Fruit fly (Drosophila melanogaster) whole organism, embryonic: Measurements from ENCODE around the gene MTF-1.

ENCODE experiments used
- Abd-B ChIP-seq: fragments of 200-800 bp; sonication (Bioruptor generic); optimal IDR thresholded peaks from 2 replicates; lab custom pipeline; 2018; ENCODE audit warnings: missing biosample characterization, mild to moderate bottlenecking, missing genetic modification characterization, moderate library complexity
- Atf3 ChIP-seq: fragments of 200-800 bp; sonication (Bioruptor generic); optimal IDR thresholded peaks from 3 replicates; lab custom pipeline; 2016; ENCODE audit warnings: missing biosample characterization, missing genetic modification characterization
- Bgb ChIP-seq: fragments of 200-800 bp; sonication (Bioruptor generic); IDR thresholded peaks from 2 replicates; pipeline ENCODE4 v1.3.6; 2022; ENCODE audit warnings: missing biosample characterization, missing genetic modification characterization; ENCODE audit not compliant: partially characterized antibody
- CG10366 ChIP-seq: fragments of 200-800 bp; sonication (Bioruptor generic); IDR thresholded peaks from 2 replicates; pipeline ENCODE4 v1.3.6; 2022; ENCODE audit warnings: missing biosample characterization, missing genetic modification characterization
- CG10654 ChIP-seq: fragments of 200-800 bp; sonication (Bioruptor generic); optimal IDR thresholded peaks from 2 replicates; lab custom pipeline; 2016; ENCODE audit warnings: missing biosample characterization, missing genetic modification characterization
- CG11560 ChIP-seq: fragments of 200-800 bp; sonication (Bioruptor generic); IDR thresholded peaks from 3 replicates; pipeline ENCODE4 v1.3.6; 2022; ENCODE audit warnings: missing biosample characterization, missing genetic modification characterization
- CG11695 ChIP-seq: fragments of 200-800 bp; sonication (Bioruptor generic); IDR thresholded peaks from 3 replicates; pipeline ENCODE4 v1.3.6; 2022; ENCODE audit warnings: missing biosample characterization, missing genetic modification characterization
- CG11723 ChIP-seq: fragments of 200-800 bp; sonication (Bioruptor generic); optimal IDR thresholded peaks from 2 replicates; lab custom pipeline; 2017; ENCODE audit warnings: missing biosample characterization, mild to moderate bottlenecking, missing genetic modification characterization
- CG12391 ChIP-seq: fragments of 200-800 bp; sonication (Bioruptor generic); optimal IDR thresholded peaks from 3 replicates; lab custom pipeline; 2018; ENCODE audit warnings: missing biosample characterization, mild to moderate bottlenecking, missing genetic modification characterization, moderate library complexity
- CG13775 ChIP-seq: fragments of 200-800 bp; sonication (Bioruptor generic); optimal IDR thresholded peaks from 3 replicates; lab custom pipeline; 2017; ENCODE audit warnings: missing biosample characterization, mild to moderate bottlenecking, missing genetic modification characterization
- CG17186 ChIP-seq: fragments of 200-800 bp; sonication (Bioruptor generic); optimal IDR thresholded peaks from 3 replicates; lab custom pipeline; 2017; ENCODE audit warnings: missing biosample characterization, missing genetic modification reagents, missing genetic modification characterization
- CG1792 ChIP-seq: fragments of 200-800 bp; sonication (Bioruptor generic); optimal IDR thresholded peaks from 2 replicates; lab custom pipeline; 2016; ENCODE audit warnings: missing biosample characterization, missing genetic modification characterization
- CG30020 ChIP-seq: fragments of 200-800 bp; optimal IDR thresholded peaks from 2 replicates; lab custom pipeline; 2019; ENCODE audit warnings: missing biosample characterization, mild to moderate bottlenecking, missing genetic modification characterization, moderate library complexity
- CG3847 ChIP-seq: fragments of 200-800 bp; sonication (Bioruptor generic); IDR thresholded peaks from 2 replicates; pipeline ENCODE4 v1.3.6; 2022; ENCODE audit warnings: missing biosample characterization, missing genetic modification characterization
- CG6854 ChIP-seq: fragments of 200-800 bp; sonication (Bioruptor generic); optimal IDR thresholded peaks from 3 replicates; lab custom pipeline; 2017; ENCODE audit warnings: missing biosample characterization, mild to moderate bottlenecking, missing genetic modification characterization
- CG7357 ChIP-seq: fragments of 200-800 bp; sonication (Bioruptor generic); IDR thresholded peaks from 3 replicates; pipeline ENCODE4 v1.3.6; 2022; ENCODE audit warnings: missing biosample characterization, missing genetic modification characterization
- CG9797 ChIP-seq: fragments of 200-800 bp; sonication (Bioruptor generic); optimal IDR thresholded peaks from 3 replicates; lab custom pipeline; 2018; ENCODE audit warnings: missing biosample characterization, mild to moderate bottlenecking, missing genetic modification characterization
- Dad ChIP-seq: fragments of 200-800 bp; sonication (Bioruptor generic); optimal IDR thresholded peaks from 3 replicates; lab custom pipeline; 2016; ENCODE audit warnings: missing biosample characterization, missing genetic modification characterization
- HLH3B ChIP-seq: fragments of 200-800 bp; sonication (Bioruptor generic); IDR thresholded peaks from 2 replicates; pipeline ENCODE4 v1.3.6; 2022; ENCODE audit warnings: missing biosample characterization, missing genetic modification characterization
- HLHmδ ChIP-seq: fragments of 200-800 bp; sonication (Bioruptor generic); optimal IDR thresholded peaks from 2 replicates; lab custom pipeline; 2018; ENCODE audit warnings: missing biosample characterization, mild to moderate bottlenecking, missing genetic modification characterization, moderate library complexity
- Hey ChIP-seq: fragments of 200-800 bp; sonication (Bioruptor generic); optimal IDR thresholded peaks from 3 replicates; lab custom pipeline; 2018; ENCODE audit warnings: missing biosample characterization, mild to moderate bottlenecking, missing genetic modification characterization
- HmgZ ChIP-seq: fragments of 200-800 bp; sonication (Bioruptor generic); optimal IDR thresholded peaks from 2 replicates; lab custom pipeline; 2018; ENCODE audit warnings: missing biosample characterization, mild to moderate bottlenecking, missing genetic modification characterization
- MESR4 ChIP-seq: fragments of 200-800 bp; sonication (Bioruptor generic); optimal IDR thresholded peaks from 2 replicates; lab custom pipeline; 2018; ENCODE audit warnings: missing biosample characterization, mild to moderate bottlenecking, missing genetic modification characterization, moderate library complexity
- Poxn ChIP-seq: fragments of 200-800 bp; sonication (Bioruptor generic); IDR thresholded peaks from 2 replicates; pipeline ENCODE4 v1.3.6; 2022; ENCODE audit warnings: missing biosample characterization, missing genetic modification characterization
- Ptx1 ChIP-seq: fragments of 200-800 bp; sonication (Bioruptor generic); IDR thresholded peaks from 2 replicates; pipeline ENCODE4 v1.3.6; 2022; ENCODE audit warnings: missing biosample characterization, missing genetic modification characterization
- Rx ChIP-seq: fragments of 200-800 bp; sonication (Bioruptor generic); IDR thresholded peaks from 2 replicates; pipeline ENCODE4 v1.3.6; 2022; ENCODE audit warnings: missing biosample characterization, missing genetic modification characterization
- bab2 ChIP-seq: fragments of 200-800 bp; sonication (Bioruptor generic); optimal IDR thresholded peaks from 2 replicates; lab custom pipeline; 2016; ENCODE audit warnings: missing biosample characterization, missing genetic modification characterization
- crc ChIP-seq: fragments of 200-800 bp; sonication (Bioruptor generic); optimal IDR thresholded peaks from 2 replicates; lab custom pipeline; 2016; ENCODE audit warnings: missing biosample characterization, missing genetic modification characterization
- croc ChIP-seq: fragments of 200-800 bp; sonication (Bioruptor generic); conservative IDR thresholded peaks from 3 replicates; pipeline ENCODE4 v1.3.6; 2022; ENCODE audit warnings: missing biosample characterization, missing genetic modification characterization
- danr ChIP-seq: fragments of 200-800 bp; sonication (Bioruptor generic); IDR thresholded peaks from 2 replicates; pipeline ENCODE4 v1.3.6; 2022; ENCODE audit warnings: missing biosample characterization, missing genetic modification characterization
- disco-r ChIP-seq: fragments of 200-800 bp; sonication (Bioruptor generic); optimal IDR thresholded peaks from 2 replicates; lab custom pipeline; 2016; ENCODE audit warnings: missing biosample characterization, missing genetic modification characterization
- eve ChIP-seq, 2 experiments: fragments of >200 bp; optimal IDR thresholded peaks; 2 replicates each; lab custom pipeline; 2017; ENCODE audit warnings: missing biosample characterization in 2 of 2, missing genetic modification characterization in 2 of 2
- ewg ChIP-seq: fragments of 200-800 bp; sonication (Bioruptor generic); optimal IDR thresholded peaks from 3 replicates; lab custom pipeline; 2017; ENCODE audit warnings: mild to moderate bottlenecking, missing biosample characterization, missing genetic modification reagents, missing genetic modification characterization
- fd3F ChIP-seq: fragments of 200-800 bp; sonication (Bioruptor generic); optimal IDR thresholded peaks from 2 replicates; lab custom pipeline; 2018; ENCODE audit warnings: missing biosample characterization, mild to moderate bottlenecking, missing genetic modification characterization, moderate library complexity
- gfzf ChIP-seq: fragments of 200-800 bp; sonication (Bioruptor generic); optimal IDR thresholded peaks from 2 replicates; lab custom pipeline; 2016; ENCODE audit warnings: missing biosample characterization, mild to moderate bottlenecking, missing genetic modification characterization, moderate library complexity
- gt ChIP-seq: fragments of 200-800 bp; sonication (Bioruptor generic); IDR thresholded peaks from 2 replicates; pipeline ENCODE4 v1.3.6; 2022; ENCODE audit warnings: missing biosample characterization, missing genetic modification characterization
- hb ChIP-seq: fragments of 200-800 bp; sonication (Bioruptor generic); IDR thresholded peaks from 3 replicates; pipeline ENCODE4 v1.3.6; 2022; ENCODE audit warnings: missing biosample characterization, missing genetic modification characterization; ENCODE audit not compliant: partially characterized antibody
- nau ChIP-seq: fragments of 200-800 bp; sonication (Bioruptor generic); optimal IDR thresholded peaks from 3 replicates; lab custom pipeline; 2017; ENCODE audit warnings: missing biosample characterization, mild to moderate bottlenecking, missing genetic modification characterization, missing genetic modification reagents
- nerfin-1 ChIP-seq: fragments of 200-800 bp; sonication (Bioruptor generic); optimal IDR thresholded peaks from 3 replicates; lab custom pipeline; 2019; ENCODE audit warnings: missing biosample characterization, mild to moderate bottlenecking, missing genetic modification characterization, moderate library complexity
- nmo ChIP-seq: fragments of 200-800 bp; sonication (Bioruptor generic); optimal IDR thresholded peaks from 2 replicates; lab custom pipeline; 2018; ENCODE audit warnings: missing biosample characterization, mild to moderate bottlenecking, missing genetic modification characterization, moderate library complexity
- odd ChIP-seq: fragments of 200-800 bp; sonication (Bioruptor generic); optimal IDR thresholded peaks from 2 replicates; lab custom pipeline; 2017; ENCODE audit warnings: missing biosample characterization, mild to moderate bottlenecking, missing genetic modification characterization
- otp ChIP-seq: fragments of 200-800 bp; sonication (Bioruptor generic); IDR thresholded peaks from 3 replicates; pipeline ENCODE4, ENCODE4 v1.3.6; 2022; ENCODE audit warnings: missing biosample characterization, missing genetic modification characterization
- p53 ChIP-seq: fragments of 200-800 bp; sonication (Bioruptor generic); optimal IDR thresholded peaks from 2 replicates; lab custom pipeline; 2016; ENCODE audit warnings: missing biosample characterization, missing genetic modification characterization
- pnt ChIP-seq: fragments of 200-800 bp; sonication (Bioruptor generic); optimal IDR thresholded peaks from 3 replicates; lab custom pipeline; 2016; ENCODE audit warnings: missing biosample characterization, missing genetic modification characterization
- pzg ChIP-seq: fragments of 200-800 bp; sonication (Bioruptor generic); optimal IDR thresholded peaks from 3 replicates; lab custom pipeline; 2018; ENCODE audit warnings: missing biosample characterization, mild to moderate bottlenecking, missing genetic modification characterization, moderate library complexity
- sens-2 ChIP-seq: fragments of 200-800 bp; sonication (Bioruptor generic); IDR thresholded peaks from 2 replicates; pipeline ENCODE4 v1.3.6; 2022; ENCODE audit warnings: missing biosample characterization, missing genetic modification characterization
- slou ChIP-seq: fragments of 200-800 bp; sonication (Bioruptor generic); optimal IDR thresholded peaks from 3 replicates; lab custom pipeline; 2016; ENCODE audit warnings: missing biosample characterization, missing genetic modification characterization
- toy ChIP-seq: fragments of 200-800 bp; sonication (Bioruptor generic); IDR thresholded peaks from 2 replicates; pipeline ENCODE4 v1.3.6; 2022; ENCODE audit warnings: missing biosample characterization, missing genetic modification characterization
- tup ChIP-seq: fragments of 200-800 bp; sonication (Bioruptor generic); optimal IDR thresholded peaks from 2 replicates; lab custom pipeline; 2016; ENCODE audit warnings: missing biosample characterization, mild to moderate bottlenecking, missing genetic modification characterization, moderate library complexity
- usp ChIP-seq: fragments of >200 bp; optimal IDR thresholded peaks from 2 replicates; lab custom pipeline; 2017; ENCODE audit warnings: missing biosample characterization, missing genetic modification characterization

Gene MTF-1

DNA sequence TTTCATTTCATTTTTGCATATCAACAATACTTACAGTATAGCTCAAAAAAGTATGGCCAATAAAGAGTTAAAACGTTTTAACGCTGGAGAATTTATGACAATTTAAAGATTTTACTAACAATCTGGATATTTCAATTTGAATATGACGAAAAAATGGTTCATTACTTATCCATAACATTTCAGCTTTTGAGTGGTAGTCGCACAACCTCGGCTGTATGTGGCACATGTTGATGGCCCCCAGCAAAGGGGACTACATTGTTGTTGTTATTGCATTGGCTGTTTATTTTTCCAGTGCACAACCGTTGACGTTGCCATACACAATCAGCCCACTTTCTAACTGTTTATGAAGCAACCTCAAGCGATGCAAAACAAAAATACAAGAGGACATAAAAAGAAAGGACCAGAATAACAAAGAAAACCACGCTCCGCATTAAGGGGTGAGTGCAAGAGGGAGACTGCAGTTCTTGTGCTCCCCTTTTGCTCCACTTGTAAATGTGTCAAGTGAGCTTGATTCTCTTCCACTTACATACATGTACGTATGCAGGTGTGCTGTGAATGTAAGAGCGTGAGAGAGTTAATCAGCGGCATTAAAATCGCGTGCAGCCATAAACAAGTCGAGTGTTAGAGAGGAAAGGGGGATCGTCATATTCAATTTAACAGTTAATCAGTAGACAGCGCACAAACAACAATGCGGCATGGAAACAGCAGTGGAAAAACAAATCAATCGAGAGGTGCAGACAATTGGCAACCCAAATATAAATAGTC is 9.9 kb upstream of the MTF-1 start (continued):
- TF ChIP-seq CG11723 (GFP tag; lab: Kevin White, UChicago) (no peak), CG7357 (GFP tag; lab: Robert Waterston, UW) (no peak), disco-r (GFP tag; lab: Kevin White, UChicago) (no peak), Atf3 (GFP tag; lab: Kevin White, UChicago) (no peak), slou (GFP tag; lab: Kevin White, UChicago) (no peak), danr (GFP tag; lab: Robert Waterston, UW) (no peak), MESR4 (GFP tag; lab: Kevin White, UChicago) (no peak), toy (no peak), odd (GFP tag; lab: Kevin White, UChicago) (peak; percentile 44), Bgb (GFP tag; lab: Robert Waterston, UW) (no peak), CG9797 (GFP tag; lab: Kevin White, UChicago) (no peak), sens-2 (no peak), CG17186 (GFP tag; lab: Kevin White, UChicago) (no peak), crc (no peak), ewg (GFP tag; lab: Kevin White, UChicago) (no peak), Dad (GFP tag; lab: Kevin White, UChicago) (no peak), Ptx1 (GFP tag; lab: Robert Waterston, UW) (peak; percentile 65), tup (GFP tag; lab: Kevin White, UChicago) (no peak), nau (GFP tag; lab: Kevin White, UChicago) (peak; percentile 59), HmgZ (tag; lab: Kevin White, UChicago) (no peak), nmo (peak; percentile 46), bab2 (GFP tag; lab: Kevin White, UChicago) (peak; percentile 18), hb (GFP tag; lab: Robert Waterston, UW) (no peak), CG10654 (no peak), pnt (GFP tag; lab: Kevin White, UChicago) (no peak), CG11560 (no peak), gfzf (GFP tag; lab: Kevin White, UChicago) (no peak), usp (GFP tag; lab: Kevin White, UChicago) (no peak), nerfin-1 (tag; lab: Kevin White, UChicago) (peak; percentile 5), pzg (GFP tag; lab: Kevin White, UChicago) (no peak), HLH3B (GFP tag; lab: Robert Waterston, UW) (peak; percentile 65; the same call in 1 of the 2 replicates), CG13775 (GFP tag; lab: Kevin White, UChicago) (peak; percentile 23), CG3847 (GFP tag; lab: Robert Waterston, UW) (peak; percentile 12; the same call in 1 of the 2 replicates), Abd-B (GFP tag; lab: Kevin White, UChicago) (peak; percentile 4), croc (GFP tag; lab: Robert Waterston, UW) (peak; percentile 20; the same call in 1 of the 3 replicates), p53 (GFP tag; lab: Kevin White, UChicago) (no peak), Rx (GFP tag; lab: Robert Waterston, UW) (peak; percentile 34; the same call in 1 of the 2 replicates), CG10366 (GFP tag; lab: Robert Waterston, UW) (peak; percentile 40), Hey (tag; lab: Kevin White, UChicago) (no peak), fd3F (peak; percentile 21), CG1792 (no peak), HLHmδ (GFP tag; lab: Kevin White, UChicago) (no peak), CG11695 (GFP tag; lab: Robert Waterston, UW) (peak; percentile 74; the same call in 2 of the 3 replicates), otp (GFP tag; lab: Robert Waterston, UW) (no peak), gt (GFP tag; lab: Robert Waterston, UW) (no peak), CG30020 (tag; lab: Kevin White, UChicago) (no peak), CG12391 (tag; lab: Kevin White, UChicago) (peak; percentile 52), CG6854 (GFP tag; lab: Kevin White, UChicago) (no peak), Poxn (GFP tag; lab: Robert Waterston, UW) (no peak), eve (GFP tag; optimal IDR thresholded peaks at IDR 0.05; lab: Kevin White, UChicago) (peak in 1 of 2 experiments; percentile 74)
